Fruit fly (Drosophila melanogaster): Measurements from ENCODE around the gene ex.

Gene ex

DNA sequence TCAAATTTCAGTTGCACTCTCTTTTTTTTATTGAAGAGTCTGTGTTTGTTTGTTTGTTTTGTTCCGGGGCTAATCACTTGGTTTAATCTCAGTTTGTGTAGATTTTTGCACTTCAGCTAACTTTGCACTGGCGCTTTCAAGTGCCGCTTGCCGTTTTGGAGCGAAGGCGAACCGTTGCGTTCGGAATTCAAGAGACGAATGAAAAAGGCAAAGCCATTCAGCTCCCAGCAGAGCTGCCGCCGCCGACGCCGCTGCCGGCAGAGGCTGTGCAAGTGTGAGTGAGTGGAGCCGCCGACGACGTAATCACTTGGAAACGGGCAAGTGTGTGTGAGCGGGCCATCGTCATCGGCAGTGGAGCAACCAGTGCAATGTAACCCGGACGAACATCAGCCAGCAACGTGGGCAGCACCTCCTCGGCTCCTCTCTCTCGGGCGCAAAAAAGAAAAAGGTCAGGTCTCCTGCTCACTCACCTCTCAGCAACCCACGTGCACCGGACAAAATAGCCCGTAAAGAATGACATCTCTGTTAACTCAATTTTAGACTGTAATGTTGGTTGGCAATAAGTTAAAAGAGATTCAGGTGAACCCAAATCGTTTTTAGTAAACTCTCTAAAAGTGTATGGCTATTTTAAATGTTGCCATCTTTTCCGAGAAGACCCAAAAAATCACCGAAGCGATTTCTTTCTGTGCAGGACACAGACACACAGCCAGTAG, 48.6 kb downstream of the ex start, which contains the start of gene cbt (continued):
- TF ChIP-seq CG18764 (GFP tag; optimal IDR thresholded peaks at IDR 0.05) (peak; percentile 96), ranshi (GFP tag; IDR thresholded peaks at IDR 0.05) (no peak), CG1233 (GFP tag; optimal IDR thresholded peaks at IDR 0.05) (peak; percentile 96), CG11093 (GFP tag; IDR thresholded peaks at IDR 0.05) (peak; percentile 95), CG13894 (tag; optimal IDR thresholded peaks at IDR 0.05) (peak; percentile 96), CG16779 (GFP tag; IDR thresholded peaks at IDR 0.05) (no peak), CG18619 (GFP tag; optimal IDR thresholded peaks at IDR 0.05) (peak; percentile 96), CG11085 (GFP tag; IDR thresholded peaks at IDR 0.05) (no peak), CG18599 (GFP tag; optimal IDR thresholded peaks at IDR 0.05) (peak; percentile 99), trh (GFP tag; optimal IDR thresholded peaks at IDR 0.05) (peak; percentile 91), Tbp (GFP tag; optimal IDR thresholded peaks at IDR 0.05) (no peak), fd102C (GFP tag; optimal IDR thresholded peaks at IDR 0.05) (peak; percentile 80), pros (GFP tag; optimal IDR thresholded peaks at IDR 0.05) (peak; percentile 46), lab (GFP tag; optimal IDR thresholded peaks at IDR 0.05) (peak; percentile 98), Sox100B (GFP tag; optimal IDR thresholded peaks at IDR 0.05) (peak; percentile 95), lbe (GFP tag; optimal IDR thresholded peaks at IDR 0.05) (peak; percentile 96), pho (GFP tag; optimal IDR thresholded peaks at IDR 0.05) (peak; percentile 97), Hr39 (optimal IDR thresholded peaks at IDR 0.05) (no peak), CG6813 (GFP tag; optimal IDR thresholded peaks at IDR 0.05) (peak; percentile 97), HmgZ (tag; optimal IDR thresholded peaks at IDR 0.05) (peak; percentile 98), CG11695 (GFP tag; IDR thresholded peaks at IDR 0.05) (no peak), ems (GFP tag; optimal IDR thresholded peaks at IDR 0.05) (peak; percentile 98), jumu (GFP tag; optimal IDR thresholded peaks at IDR 0.05) (peak; percentile 98), Mad (GFP tag; optimal IDR thresholded peaks at IDR 0.05) (peak; percentile 97), CG32772 (GFP tag; IDR thresholded peaks at IDR 0.05) (no peak), CG16813 (GFP tag; IDR thresholded peaks at IDR 0.05; ENCODE audit: partially characterized antibody) (no peak), CG1529 (GFP tag; optimal IDR thresholded peaks at IDR 0.05) (peak; percentile 93), otp (GFP tag; IDR thresholded peaks at IDR 0.05) (no peak), gem (tag; optimal IDR thresholded peaks at IDR 0.05) (peak; percentile 99), pita (GFP tag; optimal IDR thresholded peaks at IDR 0.05) (no peak), CG7357 (GFP tag; IDR thresholded peaks at IDR 0.05) (peak; percentile 89), HLH54F (GFP tag; optimal IDR thresholded peaks at IDR 0.05) (peak; percentile 98), gro (GFP tag; optimal IDR thresholded peaks at IDR 0.05) (peak; percentile 98), CG33557 (GFP tag; optimal IDR thresholded peaks at IDR 0.05) (peak; percentile 93), Fer1 (GFP tag; optimal IDR thresholded peaks at IDR 0.05) (peak; percentile 99), E2f1 (GFP tag; IDR thresholded peaks at IDR 0.05) (no peak), Antp (GFP tag; optimal IDR thresholded peaks at IDR 0.05) (peak; percentile 99), salm (tag; optimal IDR thresholded peaks at IDR 0.05) (peak; percentile 95), NC2α (GFP tag; optimal IDR thresholded peaks at IDR 0.05) (peak; percentile 93), sens-2 (GFP tag; IDR thresholded peaks at IDR 0.05) (no peak), jing (GFP tag; optimal IDR thresholded peaks at IDR 0.05) (peak; percentile 94), CG2875 (GFP tag; optimal IDR thresholded peaks at IDR 0.05) (peak; percentile 94), pb (GFP tag; optimal IDR thresholded peaks at IDR 0.05) (peak; percentile 97), CG5180 (GFP tag; optimal IDR thresholded peaks at IDR 0.05) (peak; percentile 90), knrl (GFP tag; IDR thresholded peaks at IDR 0.05; ENCODE audit: partially characterized antibody) (no peak), CG34376 (GFP tag; optimal IDR thresholded peaks at IDR 0.05) (peak; percentile 95), Sry-δ (GFP tag; optimal IDR thresholded peaks at IDR 0.05) (peak; percentile 73), CG32767 (GFP tag; IDR thresholded peaks at IDR 0.05) (no peak), gcm (GFP tag; optimal IDR thresholded peaks at IDR 0.05) (peak; percentile 98), CG7963 (GFP tag; IDR thresholded peaks at IDR 0.05; ENCODE audit: partially characterized antibody) (no peak)
